Fruit fly (Drosophila melanogaster): Measurements from ENCODE around the gene ND-42.

DNA sequence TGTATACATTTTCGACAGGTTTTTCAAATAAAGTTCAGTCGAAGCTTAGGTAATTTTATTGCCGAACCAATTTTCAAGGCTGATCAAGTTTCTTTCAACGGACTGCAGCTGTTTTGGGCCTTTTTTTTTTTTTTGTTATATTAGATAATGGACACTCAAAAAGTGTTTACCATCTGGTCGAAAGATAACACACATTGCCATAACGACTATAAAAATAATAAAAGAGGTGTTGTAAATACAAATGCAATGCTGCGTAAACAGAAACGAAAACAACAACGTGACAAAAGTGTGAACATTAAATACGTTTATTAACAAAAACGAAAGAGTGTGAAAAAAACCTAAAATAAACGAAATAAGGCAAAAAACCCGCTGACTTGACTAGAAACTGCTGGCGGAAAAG, 49.7 kb upstream of the ND-42 start:
- TF ChIP-seq CG8478 (optimal IDR thresholded peaks at IDR 0.05) (no peak), CTCF (optimal IDR thresholded peaks at IDR 0.05) (no peak)
